Fruit fly (Drosophila melanogaster) S2 (cell line): ENCODE data around the gene PIG-T.

Source experiments
- CG8478 ChIP-seq: fragments of >200 bp; optimal IDR thresholded peaks from 2 replicates; lab custom pipeline; 2018
- CTCF ChIP-seq, 2 experiments: fragments of >200 bp; optimal IDR thresholded peaks; 2 replicates each; lab custom pipeline; 2018

PIG-T gene

DNA sequence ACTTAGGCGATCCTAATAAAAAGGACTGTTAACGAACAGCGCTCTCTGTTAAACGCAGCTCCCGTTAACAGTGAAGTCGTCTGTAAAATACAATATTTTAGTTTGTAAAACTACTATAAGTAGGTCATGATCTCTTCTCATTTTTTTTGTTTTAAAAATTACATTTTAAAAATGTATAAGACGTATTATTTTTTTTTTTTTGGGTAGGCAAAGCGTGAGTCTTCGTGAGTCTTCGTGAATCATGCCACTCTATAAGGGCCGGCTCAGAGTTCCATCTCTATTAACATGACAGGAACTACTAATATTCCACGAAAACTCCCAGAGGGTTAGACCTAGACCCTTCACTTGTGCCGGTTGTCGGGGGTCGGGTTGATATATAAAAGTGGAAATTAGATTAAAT is 15.6 kb upstream of the PIG-T start:
- TF ChIP-seq CG8478 (no peak), CTCF (optimal IDR thresholded peaks at IDR 0.05; lab: Kevin White, UChicago) (no peak)

DNA sequence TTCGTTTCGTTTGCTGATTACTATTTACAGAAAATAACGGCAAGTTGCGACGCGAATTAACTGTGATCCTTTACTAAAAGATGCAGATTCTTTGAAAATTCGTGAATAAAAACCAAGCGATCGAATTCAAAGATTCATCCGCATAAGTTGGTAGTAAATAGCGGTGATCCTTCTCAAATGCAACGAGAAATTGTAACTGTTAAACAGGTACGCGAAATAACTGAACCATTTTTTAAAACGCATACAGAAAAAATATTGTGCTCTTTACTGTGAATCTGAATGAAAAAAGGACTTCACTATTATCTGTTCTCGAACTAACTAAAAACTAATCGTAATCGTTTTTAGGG is 14.4 kb upstream of the PIG-T start:
- no peak for TF ChIP-seq CG8478
- TF ChIP-seq CTCF (optimal IDR thresholded peaks at IDR 0.05; lab: Kevin White, UChicago): no peak

- TF ChIP-seq CG8478 (no peak), CTCF (optimal IDR thresholded peaks at IDR 0.05; lab: Kevin White, UChicago) (no peak)
These were observed 13.8 kb upstream of the PIG-T start for dm6 chrX:8420772-8421448.

- TF ChIP-seq CTCF (optimal IDR thresholded peaks at IDR 0.05; lab: Kevin White, UChicago): no peak
- TF ChIP-seq CG8478: no peak
These were observed 12.5 kb upstream of the PIG-T start for dm6 chrX:8419534-8419933.

- TF ChIP-seq CTCF (optimal IDR thresholded peaks at IDR 0.05; lab: Kevin White, UChicago): no peak
- TF ChIP-seq CG8478: no peak
These were observed 9.9 kb upstream of the PIG-T start for dm6 chrX:8416956-8417355.

- TF ChIP-seq CTCF (optimal IDR thresholded peaks at IDR 0.05; lab: Kevin White, UChicago) (no peak), CG8478 (no peak)
These were observed 9.1 kb upstream of the PIG-T start for dm6 chrX:8416209-8416608.

DNA sequence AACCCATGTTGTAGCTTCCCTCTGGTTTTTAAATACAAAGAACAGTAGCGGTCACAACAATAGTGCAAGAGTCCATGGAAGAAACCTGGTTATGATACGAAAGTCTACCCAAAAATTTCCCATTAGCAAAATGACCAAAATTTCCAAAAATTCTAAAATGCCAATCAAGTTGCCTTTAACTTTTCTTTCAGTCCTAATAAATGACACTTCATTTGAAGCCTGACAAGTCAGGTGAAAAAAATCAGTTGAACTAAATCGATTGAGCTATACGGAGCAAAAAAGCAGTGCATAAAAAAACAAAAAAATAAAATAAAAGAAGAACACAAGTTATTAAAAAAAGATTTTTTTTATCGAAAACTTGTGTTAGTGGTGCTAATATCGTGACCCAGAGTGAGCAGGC is 8.5 kb upstream of the PIG-T start:
- TF ChIP-seq CTCF (optimal IDR thresholded peaks at IDR 0.05; lab: Kevin White, UChicago) (no peak), CG8478 (no peak)

- TF ChIP-seq CG8478: no peak
- TF ChIP-seq CTCF (optimal IDR thresholded peaks at IDR 0.05; lab: Kevin White, UChicago): no peak
These were observed 7.3 kb upstream of the PIG-T start for dm6 chrX:8414351-8414750.

dm6 chrX:8413513-8414113 is 6.5 kb upstream of the PIG-T start:
- no peak for TF ChIP-seq CTCF (optimal IDR thresholded peaks at IDR 0.05; lab: Kevin White, UChicago)
- no peak for TF ChIP-seq CG8478

dm6 chrX:8412197-8413160 is 5.4 kb upstream of the PIG-T start:
- TF ChIP-seq CTCF (optimal IDR thresholded peaks at IDR 0.05; lab: Kevin White, UChicago) (no peak), CG8478 (no peak)

DNA sequence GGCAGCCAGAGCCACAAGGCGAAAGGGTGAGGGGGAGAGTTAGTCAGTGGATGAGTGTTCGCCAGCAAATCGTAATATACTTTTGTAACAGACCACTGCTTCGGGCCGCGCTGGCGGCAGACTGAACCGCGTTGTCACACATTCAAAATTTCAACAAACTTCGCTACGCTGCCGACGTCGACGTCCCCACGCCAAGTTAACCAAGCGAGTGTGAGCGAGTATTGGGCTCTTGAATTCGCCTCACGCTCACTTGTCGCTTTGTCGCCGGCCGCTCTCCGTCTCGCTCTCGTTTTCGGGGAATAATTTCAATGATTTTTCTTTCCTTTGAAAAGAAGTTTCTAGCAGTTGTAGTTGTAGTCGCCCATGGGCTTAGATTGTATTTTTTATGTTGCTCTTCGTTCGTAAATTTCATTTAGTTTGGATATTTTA is 4.5 kb upstream of the PIG-T start, which contains the start of gene lawc:
lawc (minus strand) TSS at position 127 of the 429 bp plus-strand sequence.
- TF ChIP-seq CTCF (optimal IDR thresholded peaks at IDR 0.05; lab: Kevin White, UChicago) (no peak), CG8478 (no peak)

DNA sequence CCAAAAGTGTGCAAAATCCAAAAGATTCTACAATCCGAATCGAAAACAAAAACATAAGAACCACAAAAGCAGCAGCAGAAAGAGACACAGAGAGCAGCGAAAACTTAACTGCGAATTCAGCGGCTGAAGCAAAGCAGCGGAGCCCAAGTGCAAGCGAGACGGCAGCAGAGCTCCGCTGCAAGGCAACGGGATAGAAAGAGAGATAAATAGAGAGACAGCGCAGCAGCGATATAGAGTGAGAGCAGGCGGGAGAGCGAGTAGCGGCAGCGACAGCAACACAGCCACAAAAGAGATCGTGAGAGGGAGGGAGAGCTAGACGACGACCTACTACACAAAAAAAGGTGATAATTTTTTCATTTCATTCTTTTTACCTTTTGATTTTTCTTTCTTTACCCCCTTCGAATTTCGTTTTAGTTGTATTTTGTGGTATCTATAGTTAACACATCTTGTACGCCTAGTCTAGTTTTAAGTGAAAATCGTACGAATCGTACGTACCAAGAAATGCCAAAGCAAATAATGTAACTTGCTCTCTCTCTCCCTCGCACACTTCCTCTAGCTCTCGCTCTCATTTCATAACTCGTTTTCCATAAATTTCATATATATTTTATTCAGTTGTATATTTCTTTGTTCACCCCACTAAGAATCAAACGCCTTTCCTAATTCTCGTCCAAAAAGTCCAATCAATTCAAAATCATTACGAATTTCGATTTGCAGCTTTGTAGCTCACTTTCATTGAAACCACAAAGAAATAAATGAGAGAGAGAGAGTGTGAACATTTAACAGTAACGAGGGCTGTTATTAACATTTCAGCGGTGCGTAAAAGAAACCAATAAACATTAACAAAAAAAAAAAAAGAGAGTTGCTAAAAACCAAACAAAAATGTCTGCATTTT is 3.5 kb upstream of the PIG-T start:
- TF ChIP-seq CTCF (optimal IDR thresholded peaks at IDR 0.05; lab: Kevin White, UChicago) (no peak), CG8478 (no peak)

dm6 chrX:8409793-8410192 is 2.7 kb upstream of the PIG-T start:
- no peak for TF ChIP-seq CTCF (optimal IDR thresholded peaks at IDR 0.05; lab: Kevin White, UChicago)
- no peak for TF ChIP-seq CG8478

DNA sequence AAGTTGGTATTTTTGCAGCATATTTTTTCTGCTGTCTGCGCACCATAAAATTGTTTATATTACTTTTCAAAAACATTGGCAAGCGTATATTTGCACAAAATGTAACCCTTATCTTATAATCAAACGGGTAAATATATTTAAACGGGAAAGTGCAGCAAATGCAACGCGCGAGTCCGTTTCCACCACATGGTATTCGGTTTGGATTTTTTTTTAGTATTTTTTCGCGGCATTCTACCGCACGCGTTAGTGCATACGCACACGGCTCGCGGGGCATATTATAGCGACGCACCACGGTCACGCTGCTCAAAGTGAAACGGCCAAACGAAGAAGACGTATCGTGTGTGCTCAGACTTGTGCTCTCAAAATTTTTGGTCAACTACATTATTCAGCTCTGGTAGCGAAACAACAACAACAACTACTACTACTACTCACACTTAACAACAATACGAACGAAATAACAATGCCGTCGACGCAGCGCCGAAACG is 1.9 kb upstream of the PIG-T start, which contains the start of gene Trf2:
Trf2 (plus strand) TSS at position 302 of the 485 bp plus-strand sequence.
- no peak for TF ChIP-seq CG8478
- no peak for TF ChIP-seq CTCF (optimal IDR thresholded peaks at IDR 0.05; lab: Kevin White, UChicago)
